Worm (Caenorhabditis elegans): ENCODE measurements around the gene Y47D3A.21.

Gene Y47D3A.21

ce11 chrIII:11278817-11279216 lies at the start of gene Y47D3A.21:
TSS of gene Y47D3A.21 (minus strand) at chrIII:11278917.
- no peak for TF ChIP-seq nhr-21 (tag; optimal IDR thresholded peaks at IDR 0.05)
- no peak for TF ChIP-seq zag-1 (tag; optimal IDR thresholded peaks at IDR 0.05)
- TF ChIP-seq nhr-237 (tag; optimal IDR thresholded peaks at IDR 0.05) = no peak
- TF ChIP-seq nhr-23 (tag; optimal IDR thresholded peaks at IDR 0.05) = no peak
- TF ChIP-seq R02D3.7 (tag; optimal IDR thresholded peaks at IDR 0.05) = no peak
- TF ChIP-seq mdl-1 (tag; optimal IDR thresholded peaks at IDR 0.05) = no peak
- TF ChIP-seq ama-1 (optimal IDR thresholded peaks at IDR 0.05) = no peak
- no peak for TF ChIP-seq elt-1 (tag; optimal IDR thresholded peaks at IDR 0.05)

- no peak for TF ChIP-seq zag-1 (tag; optimal IDR thresholded peaks at IDR 0.05)
Observed at ce11 chrIII:11324093-11324492, 45.4 kb upstream of the Y47D3A.21 start.

ce11 chrIII:11318131-11318530 lies 39.4 kb upstream of the Y47D3A.21 start, which contains the start of gene teg-1:
TSS of gene teg-1 (minus strand) at chrIII:11318231.
- TF ChIP-seq C34F6.9 (tag; optimal IDR thresholded peaks at IDR 0.05) = no peak
- no peak for TF ChIP-seq R02D3.7 (tag; optimal IDR thresholded peaks at IDR 0.05)
- no peak for TF ChIP-seq lin-11 (tag; optimal IDR thresholded peaks at IDR 0.05)
- no peak for TF ChIP-seq nhr-77 (tag; optimal IDR thresholded peaks at IDR 0.05)
- no peak for TF ChIP-seq elt-3 (tag; optimal IDR thresholded peaks at IDR 0.05)
- TF ChIP-seq mdl-1 (tag; optimal IDR thresholded peaks at IDR 0.05) = no peak
- TF ChIP-seq mbf-1 (tag; optimal IDR thresholded peaks at IDR 0.05) = no peak
- TF ChIP-seq ztf-4 (tag; optimal IDR thresholded peaks at IDR 0.05) = no peak
- no peak for TF ChIP-seq blmp-1 (tag; optimal IDR thresholded peaks at IDR 0.05; ENCODE audit: insufficient read depth)
- no peak for TF ChIP-seq gmeb-1 (tag; optimal IDR thresholded peaks at IDR 0.05)
- no peak for TF ChIP-seq ztf-1 (GFP tag; conservative IDR thresholded peaks at IDR 0.05)
- no peak for TF ChIP-seq alr-1 (tag; optimal IDR thresholded peaks at IDR 0.05)
- TF ChIP-seq nhr-11 (tag; optimal IDR thresholded peaks at IDR 0.05) = no peak
- TF ChIP-seq ZK546.5 (tag; optimal IDR thresholded peaks at IDR 0.05) = no peak
- TF ChIP-seq zag-1 (tag; optimal IDR thresholded peaks at IDR 0.05) = no peak
- TF ChIP-seq nhr-21 (tag; optimal IDR thresholded peaks at IDR 0.05) = no peak
- TF ChIP-seq nhr-25 (tag; optimal IDR thresholded peaks at IDR 0.05) = no peak
- no peak for TF ChIP-seq lsy-2 (tag; optimal IDR thresholded peaks at IDR 0.05)

DNA sequence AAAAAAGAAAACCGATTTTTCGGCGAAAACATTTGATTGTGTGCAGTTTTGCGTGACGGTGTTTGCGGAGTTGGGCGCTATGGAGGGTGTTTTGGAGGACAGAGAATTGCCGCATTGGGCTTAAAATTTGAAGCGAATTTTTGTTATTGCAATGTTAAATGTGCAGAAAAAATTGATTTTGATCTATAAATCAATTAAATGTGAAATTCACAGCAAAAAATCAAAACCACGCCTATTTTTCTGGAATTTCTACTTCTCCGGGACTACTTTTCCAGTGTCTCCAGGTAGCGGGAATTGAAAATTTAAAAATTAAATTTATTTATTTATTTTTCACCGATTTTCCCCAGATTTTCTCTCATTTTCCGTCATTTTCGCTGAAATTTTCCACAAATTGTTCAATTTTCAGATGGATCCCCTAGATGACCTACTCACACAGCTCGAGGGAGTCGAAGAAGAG lies 38.5 kb upstream of the Y47D3A.21 start, which contains the start of gene mcm-10:
mcm-10 (plus strand) TSS at position 407 of the 457 bp plus-strand sequence.
- TF ChIP-seq C34F6.9 (tag; optimal IDR thresholded peaks at IDR 0.05) (peak; percentile 86), nhr-129 (tag; optimal IDR thresholded peaks at IDR 0.05) (peak; percentile 72), lin-11 (tag; optimal IDR thresholded peaks at IDR 0.05) (peak; percentile 57), F13H6.1 (tag; optimal IDR thresholded peaks at IDR 0.05) (peak; percentile 73), nhr-21 (tag; optimal IDR thresholded peaks at IDR 0.05) (peak; percentile 26), mbf-1 (tag; optimal IDR thresholded peaks at IDR 0.05) (no peak), R02D3.7 (tag; optimal IDR thresholded peaks at IDR 0.05) (no peak), gmeb-1 (tag; optimal IDR thresholded peaks at IDR 0.05) (peak; percentile 89), sma-3 (GFP tag; optimal IDR thresholded peaks at IDR 0.05) (peak; percentile 88), mab-5 (tag; optimal IDR thresholded peaks at IDR 0.05) (peak; percentile 25), fos-1 (tag; optimal IDR thresholded peaks at IDR 0.05) (peak; percentile 1), crh-2 (tag; optimal IDR thresholded peaks at IDR 0.05) (peak; percentile 69), nhr-237 (tag; optimal IDR thresholded peaks at IDR 0.05) (peak; percentile 28), lsy-2 (tag; optimal IDR thresholded peaks at IDR 0.05) (peak; percentile 70 to 83), ztf-4 (tag; optimal IDR thresholded peaks at IDR 0.05) (no peak), Y55F3AM.14 (GFP tag; optimal IDR thresholded peaks at IDR 0.05) (peak; percentile 45), sem-4 (tag; optimal IDR thresholded peaks at IDR 0.05) (no peak), lin-13 (GFP tag; optimal IDR thresholded peaks at IDR 0.05) (peak; percentile 66), nhr-25 (tag; optimal IDR thresholded peaks at IDR 0.05) (peak; percentile 49), unc-55 (GFP tag; optimal IDR thresholded peaks at IDR 0.05) (peak; percentile 81), nhr-12 (tag; optimal IDR thresholded peaks at IDR 0.05) (no peak)

ce11 chrIII:11311466-11311865 lies 32.7 kb upstream of the Y47D3A.21 start, which contains the start of gene rab-35:
TSS of gene rab-35 (minus strand) at chrIII:11311566.
- no peak for TF ChIP-seq lin-13 (GFP tag; optimal IDR thresholded peaks at IDR 0.05)
- no peak for TF ChIP-seq ztf-1 (GFP tag; conservative IDR thresholded peaks at IDR 0.05)
- no peak for TF ChIP-seq zag-1 (tag; optimal IDR thresholded peaks at IDR 0.05)
- no peak for TF ChIP-seq F13H6.1 (tag; optimal IDR thresholded peaks at IDR 0.05)
- no peak for TF ChIP-seq sma-3 (GFP tag; optimal IDR thresholded peaks at IDR 0.05)
- TF ChIP-seq Y55F3AM.14 (GFP tag; optimal IDR thresholded peaks at IDR 0.05) = no peak
- TF ChIP-seq ama-1 (optimal IDR thresholded peaks at IDR 0.05) = no peak
- no peak for TF ChIP-seq elt-1 (tag; optimal IDR thresholded peaks at IDR 0.05)
- no peak for TF ChIP-seq nhr-77 (tag; optimal IDR thresholded peaks at IDR 0.05)
- no peak for TF ChIP-seq egl-27 (tag; optimal IDR thresholded peaks at IDR 0.05)

Measured in whole organism, L2 larva.